Worm (Caenorhabditis elegans): Measurements from ENCODE around the gene twk-43.
A peak's percentile ranks its signal among the peaks of the same experiment; 100 is the strongest.

Gene twk-43

DNA sequence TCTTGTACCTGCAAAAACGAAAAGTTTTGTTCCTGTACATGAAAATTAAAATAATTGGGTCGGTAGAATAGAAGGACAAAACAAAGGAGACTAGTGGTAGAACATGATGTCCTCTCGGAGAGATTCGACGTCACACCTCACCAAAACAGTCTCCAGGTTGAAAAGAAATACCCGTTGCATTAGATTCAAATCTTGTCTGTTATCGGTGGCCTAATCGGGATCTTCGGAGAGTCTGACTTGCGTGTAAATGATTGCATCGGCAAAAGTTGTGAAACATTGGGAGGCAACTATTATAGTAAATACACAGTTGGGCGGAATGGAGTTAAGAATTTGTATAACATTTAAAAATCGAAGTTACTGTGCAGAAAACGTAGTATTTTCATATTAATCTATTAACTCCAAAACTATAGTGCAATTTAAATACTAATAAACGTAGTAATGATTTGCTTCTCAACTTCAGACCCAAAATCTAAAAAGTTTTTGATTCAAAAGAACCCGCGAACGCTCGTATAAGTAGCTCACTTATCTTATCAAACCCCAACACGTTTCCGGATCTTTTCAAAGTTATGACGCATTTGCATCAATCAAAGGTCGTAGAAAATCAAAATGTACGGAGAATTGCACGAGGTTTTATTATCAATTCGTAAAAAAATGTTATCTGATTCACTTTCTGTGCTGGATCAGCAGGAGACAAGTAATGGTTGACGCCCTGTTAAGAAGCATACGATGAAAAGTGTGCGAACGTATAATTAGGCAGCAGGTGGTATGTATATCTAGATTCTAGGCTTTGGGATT lies 12.5 kb upstream of the twk-43 start, which contains the start of gene nhr-168:
nhr-168 (minus strand) TSS at position 486 of the 795 bp plus-strand sequence.
- TF ChIP-seq K09A11.1 (tag; optimal IDR thresholded peaks at IDR 0.05; ENCODE audit: insufficient read depth) (no peak), ceh-34 (tag; optimal IDR thresholded peaks at IDR 0.05) (no peak), madf-2 (tag; optimal IDR thresholded peaks at IDR 0.05) (no peak), ama-1 (optimal IDR thresholded peaks at IDR 0.05) (no peak), K02D7.2 (tag; optimal IDR thresholded peaks at IDR 0.05) (no peak), dmd-4 (tag; optimal IDR thresholded peaks at IDR 0.05; ENCODE audit: borderline replicate concordance) (no peak), pros-1 (tag; optimal IDR thresholded peaks at IDR 0.05) (no peak), odd-2 (tag; optimal IDR thresholded peaks at IDR 0.05) (no peak), ceh-31 (tag; optimal IDR thresholded peaks at IDR 0.05) (no peak), rnt-1 (tag; optimal IDR thresholded peaks at IDR 0.05) (no peak), hlh-15 (tag; optimal IDR thresholded peaks at IDR 0.05) (no peak), tbx-7 (tag; optimal IDR thresholded peaks at IDR 0.05) (no peak), nfya-1 (tag; optimal IDR thresholded peaks at IDR 0.05) (no peak), mec-3 (tag; optimal IDR thresholded peaks at IDR 0.05; ENCODE audit: borderline replicate concordance) (no peak)

- no peak for TF ChIP-seq mec-3 (tag; optimal IDR thresholded peaks at IDR 0.05; ENCODE audit: borderline replicate concordance)
- no peak for TF ChIP-seq pha-4 (tag; optimal IDR thresholded peaks at IDR 0.05)
- no peak for TF ChIP-seq tbx-7 (tag; optimal IDR thresholded peaks at IDR 0.05)
- TF ChIP-seq gmeb-2 (tag; optimal IDR thresholded peaks at IDR 0.05): no peak
- no peak for TF ChIP-seq ahr-1 (tag; optimal IDR thresholded peaks at IDR 0.05)
- TF ChIP-seq ceh-18 (tag; optimal IDR thresholded peaks at IDR 0.05): no peak
- TF ChIP-seq sox-4 (tag; optimal IDR thresholded peaks at IDR 0.05): no peak
- TF ChIP-seq fkh-10 (GFP tag; optimal IDR thresholded peaks at IDR 0.05): no peak
- TF ChIP-seq C08G9.2 (tag; optimal IDR thresholded peaks at IDR 0.05): no peak
- no peak for TF ChIP-seq ceh-2 (tag; optimal IDR thresholded peaks at IDR 0.05)
- TF ChIP-seq dve-1 (tag; optimal IDR thresholded peaks at IDR 0.05): no peak
- TF ChIP-seq K09A11.1 (tag; optimal IDR thresholded peaks at IDR 0.05; ENCODE audit: insufficient read depth): no peak
- TF ChIP-seq ztf-16 (tag; optimal IDR thresholded peaks at IDR 0.05): no peak
- TF ChIP-seq elt-4 (tag; optimal IDR thresholded peaks at IDR 0.05): no peak
- TF ChIP-seq unc-55 (GFP tag; optimal IDR thresholded peaks at IDR 0.05): no peak
Observed at ce11 chrV:13334447-13334846, 11.6 kb upstream of the twk-43 start.

DNA sequence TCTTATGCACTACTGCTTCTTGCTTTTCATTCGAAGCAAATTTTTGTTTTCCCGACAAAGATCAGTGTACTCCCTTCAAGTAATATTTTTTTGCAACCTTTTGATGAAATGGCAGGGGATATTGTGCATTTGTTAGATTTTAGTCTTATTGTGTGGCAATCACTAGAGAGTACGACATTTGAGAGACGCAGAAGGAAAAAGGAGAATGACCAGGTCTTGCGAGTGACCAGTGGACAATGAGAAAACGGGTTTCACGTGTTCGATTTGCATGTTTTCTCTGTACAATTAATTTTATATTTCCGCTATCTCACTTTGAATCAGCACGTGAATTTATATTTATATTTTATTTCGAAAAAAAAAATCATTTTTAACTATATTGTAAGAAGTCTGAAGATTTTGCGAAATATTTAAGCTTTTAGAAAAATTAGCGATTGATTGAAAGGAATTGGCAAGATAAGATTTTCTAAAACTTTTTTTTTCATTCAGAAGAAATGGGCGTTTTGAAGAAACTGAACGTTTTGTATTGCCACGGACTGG lies 10.1 kb upstream of the twk-43 start, which contains the start of gene C50B6.9:
C50B6.9 (plus strand) TSS at position 487 of the 537 bp plus-strand sequence.
- no peak for TF ChIP-seq che-1 (tag; optimal IDR thresholded peaks at IDR 0.05)
- TF ChIP-seq hlh-30 (tag; optimal IDR thresholded peaks at IDR 0.05; ENCODE audit: insufficient read depth): peak; percentile 1

DNA sequence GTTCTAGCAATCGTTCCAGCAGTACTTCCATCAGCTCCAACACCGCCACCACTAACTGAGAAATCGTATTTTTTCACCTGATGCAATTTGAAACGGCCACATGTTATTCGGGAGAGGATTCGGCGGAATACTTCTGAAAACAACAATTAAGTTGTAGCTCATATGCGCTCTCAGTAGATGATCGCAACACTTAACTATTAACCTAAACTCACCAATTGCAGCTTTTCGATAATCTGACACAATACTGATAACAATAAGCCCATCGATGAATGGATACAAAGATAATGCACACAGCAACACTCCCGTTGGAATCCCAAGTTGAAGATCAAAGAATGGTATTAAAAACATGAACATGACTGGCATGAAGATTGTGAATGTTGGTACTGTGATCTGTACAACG lies 8.0 kb upstream of the twk-43 start:
- TF ChIP-seq che-1 (tag; optimal IDR thresholded peaks at IDR 0.05): no peak
- TF ChIP-seq nfya-1 (tag; optimal IDR thresholded peaks at IDR 0.05): no peak
- TF ChIP-seq tbx-7 (tag; optimal IDR thresholded peaks at IDR 0.05): no peak
- no peak for TF ChIP-seq gmeb-2 (tag; optimal IDR thresholded peaks at IDR 0.05)

ce11 chrV:13339633-13340290 lies 6.3 kb upstream of the twk-43 start, which contains the start of the genes str-4 and lgc-48:
str-4 (minus strand) TSS chrV:13339733.
lgc-48 (plus strand) TSS chrV:13340240.
- TF ChIP-seq nfya-1 (tag; optimal IDR thresholded peaks at IDR 0.05) (no peak), odd-2 (tag; optimal IDR thresholded peaks at IDR 0.05) (no peak), elt-2 (tag; optimal IDR thresholded peaks at IDR 0.05) (no peak), hlh-15 (tag; optimal IDR thresholded peaks at IDR 0.05) (no peak), dmd-4 (tag; optimal IDR thresholded peaks at IDR 0.05; ENCODE audit: borderline replicate concordance) (no peak), ztf-16 (tag; optimal IDR thresholded peaks at IDR 0.05) (no peak), gmeb-2 (tag; optimal IDR thresholded peaks at IDR 0.05) (no peak), K02D7.2 (tag; optimal IDR thresholded peaks at IDR 0.05) (no peak), unc-42 (tag; optimal IDR thresholded peaks at IDR 0.05) (no peak), ceh-34 (tag; optimal IDR thresholded peaks at IDR 0.05) (no peak), ref-2 (tag; optimal IDR thresholded peaks at IDR 0.05) (no peak), sdc-2 (tag; optimal IDR thresholded peaks at IDR 0.05) (no peak), pag-3 (tag; optimal IDR thresholded peaks at IDR 0.05; ENCODE audit: borderline replicate concordance) (no peak), ceh-30 (tag; optimal IDR thresholded peaks at IDR 0.05) (no peak)

Measured in whole organism, late embryonic.